Worm (Caenorhabditis elegans): Measurements from ENCODE around the gene R10E11.6.

The R10E11.6 gene

DNA sequence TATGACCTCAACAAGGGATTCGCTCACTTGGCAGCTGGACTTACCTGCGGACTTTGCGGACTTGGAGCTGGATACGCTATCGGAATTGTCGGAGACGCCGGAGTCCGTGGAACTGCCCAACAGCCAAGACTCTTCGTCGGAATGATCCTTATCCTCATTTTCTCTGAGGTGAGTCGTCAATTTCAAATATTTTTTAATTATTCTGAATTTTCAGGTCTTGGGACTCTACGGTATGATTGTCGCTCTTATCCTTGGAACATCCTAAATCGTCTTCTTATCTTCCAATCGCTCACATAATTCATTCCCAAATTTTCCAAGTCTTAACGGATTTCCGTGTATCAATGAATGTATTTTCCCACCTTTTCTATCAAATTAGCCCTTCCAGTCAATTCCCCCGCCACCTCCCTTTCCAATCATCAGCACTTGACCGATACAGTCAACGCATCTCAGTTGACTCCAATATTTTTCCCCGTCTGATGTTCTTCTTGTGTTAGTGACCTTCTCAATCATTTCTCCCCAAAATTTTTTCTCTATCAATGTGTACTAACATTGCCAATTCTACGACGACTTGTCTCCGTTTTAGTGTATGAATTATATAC lies at the start of gene R10E11.6:
Gene R10E11.6, plus strand, starts transcription at position 524 of the 599 bp plus-strand sequence.
- TF ChIP-seq egl-27 (tag; optimal IDR thresholded peaks at IDR 0.05) (no peak), fos-1 (tag; optimal IDR thresholded peaks at IDR 0.05) (no peak), nhr-23 (tag; optimal IDR thresholded peaks at IDR 0.05) (no peak), unc-39 (tag; optimal IDR thresholded peaks at IDR 0.05) (no peak), fkh-10 (GFP tag; optimal IDR thresholded peaks at IDR 0.05) (no peak), tbx-2 (tag; optimal IDR thresholded peaks at IDR 0.05) (no peak), nhr-25 (tag; optimal IDR thresholded peaks at IDR 0.05) (no peak), ZK546.5 (tag; optimal IDR thresholded peaks at IDR 0.05) (no peak), unc-62 (GFP tag; optimal IDR thresholded peaks at IDR 0.05) (no peak), elt-2 (tag; optimal IDR thresholded peaks at IDR 0.05) (no peak), aly-2 (tag; optimal IDR thresholded peaks at IDR 0.05) (no peak), nhr-12 (tag; optimal IDR thresholded peaks at IDR 0.05) (no peak), nhr-77 (tag; optimal IDR thresholded peaks at IDR 0.05) (no peak), nhr-28 (tag; optimal IDR thresholded peaks at IDR 0.05) (no peak)

DNA sequence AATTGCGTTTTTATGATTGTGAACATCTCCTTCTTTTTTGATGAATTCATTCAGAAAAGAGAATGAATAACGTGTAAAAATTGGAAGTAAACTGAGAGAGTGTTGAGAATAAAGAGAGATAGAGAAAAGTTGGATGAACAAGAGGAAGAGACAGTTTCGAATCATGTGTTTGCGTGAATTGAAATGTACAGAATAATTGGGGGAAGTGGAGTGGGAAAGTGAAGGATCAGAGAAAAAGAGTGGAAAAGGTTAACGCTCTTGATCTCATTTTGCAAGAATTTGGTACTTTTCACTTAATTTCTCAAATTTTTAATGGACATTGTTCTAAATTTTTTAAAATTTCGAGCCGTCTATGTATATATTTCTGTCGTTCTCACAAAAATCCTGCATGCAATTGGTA lies 49.5 kb upstream of the R10E11.6 start:
- peak; percentile 2 for TF ChIP-seq nhr-25 (tag; optimal IDR thresholded peaks at IDR 0.05)
- TF ChIP-seq ztf-11 (tag; optimal IDR thresholded peaks at IDR 0.05): no peak
- peak; percentile 63 for TF ChIP-seq nhr-23 (tag; optimal IDR thresholded peaks at IDR 0.05)
- TF ChIP-seq unc-62 (GFP tag; optimal IDR thresholded peaks at IDR 0.05): no peak
- no peak for TF ChIP-seq elt-3 (tag; optimal IDR thresholded peaks at IDR 0.05)
- no peak for TF ChIP-seq mml-1 (tag; optimal IDR thresholded peaks at IDR 0.05)

DNA sequence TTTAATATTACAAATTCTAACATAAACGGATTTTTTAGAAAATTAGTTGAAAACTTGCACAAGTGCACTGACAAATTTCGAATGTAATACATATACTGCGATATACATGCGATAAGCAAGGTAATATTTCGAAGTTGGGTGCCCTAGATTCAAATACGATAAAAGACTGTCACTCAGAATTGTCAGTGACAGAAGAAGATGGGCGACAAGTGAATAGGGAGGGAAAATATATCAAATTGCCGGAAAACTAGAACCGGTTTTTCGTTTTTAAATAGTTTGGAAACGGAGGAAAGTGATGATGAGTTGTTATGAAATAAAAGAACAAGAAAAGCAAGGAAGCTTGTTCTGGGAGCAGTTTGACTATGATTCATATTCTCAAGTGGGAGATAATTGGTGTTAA lies 48.8 kb upstream of the R10E11.6 start:
- no peak for TF ChIP-seq fkh-10 (GFP tag; optimal IDR thresholded peaks at IDR 0.05)
- TF ChIP-seq lin-39 (tag; optimal IDR thresholded peaks at IDR 0.05): no peak
- no peak for TF ChIP-seq unc-39 (tag; optimal IDR thresholded peaks at IDR 0.05)
- TF ChIP-seq jun-1 (tag; optimal IDR thresholded peaks at IDR 0.05): no peak
- no peak for TF ChIP-seq nhr-237 (tag; optimal IDR thresholded peaks at IDR 0.05)
- no peak for TF ChIP-seq ceh-16 (tag; optimal IDR thresholded peaks at IDR 0.05)
- TF ChIP-seq lin-15B (tag; optimal IDR thresholded peaks at IDR 0.05): no peak
- no peak for TF ChIP-seq skn-1 (tag; optimal IDR thresholded peaks at IDR 0.05)
- no peak for TF ChIP-seq mml-1 (tag; optimal IDR thresholded peaks at IDR 0.05)
- TF ChIP-seq snpc-4 (tag; optimal IDR thresholded peaks at IDR 0.05): no peak
- no peak for TF ChIP-seq nhr-12 (tag; optimal IDR thresholded peaks at IDR 0.05)
- TF ChIP-seq nhr-23 (tag; optimal IDR thresholded peaks at IDR 0.05): no peak
- no peak for TF ChIP-seq elt-2 (tag; optimal IDR thresholded peaks at IDR 0.05)
- TF ChIP-seq unc-62 (GFP tag; optimal IDR thresholded peaks at IDR 0.05): no peak
- TF ChIP-seq fkh-2 (tag; optimal IDR thresholded peaks at IDR 0.05): no peak
- TF ChIP-seq ceh-9 (tag; optimal IDR thresholded peaks at IDR 0.05): no peak
- TF ChIP-seq egl-27 (tag; optimal IDR thresholded peaks at IDR 0.05): no peak
- TF ChIP-seq nhr-43 (tag; optimal IDR thresholded peaks at IDR 0.05; ENCODE audit: poor library complexity, severe bottlenecking): no peak
- no peak for TF ChIP-seq fos-1 (tag; optimal IDR thresholded peaks at IDR 0.05)

DNA sequence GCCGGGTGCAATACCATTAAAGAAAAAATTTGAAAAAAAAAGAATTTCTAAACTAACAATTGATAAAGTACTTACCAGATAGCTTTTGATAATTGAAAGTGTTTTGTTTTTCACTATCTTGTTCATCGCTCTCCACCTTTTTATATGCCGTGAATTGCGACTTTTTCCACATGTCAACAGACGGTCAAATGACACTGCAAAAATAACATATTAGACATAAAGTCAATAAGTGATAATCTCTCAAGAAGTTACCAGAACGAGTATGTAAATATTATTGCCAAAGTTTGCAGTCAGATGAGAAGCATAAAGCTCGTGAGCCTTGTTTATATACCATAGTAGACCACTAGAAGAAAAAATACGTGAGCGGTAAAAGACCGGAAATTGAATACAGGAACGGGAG lies 46.9 kb upstream of the R10E11.6 start, which contains the start of gene dao-6:
Gene dao-6, minus strand, starts transcription at position 345 of the 400 bp plus-strand sequence.
- TF ChIP-seq pha-4 (tag; optimal IDR thresholded peaks at IDR 0.05) (peak; percentile 97), ztf-11 (tag; optimal IDR thresholded peaks at IDR 0.05) (no peak)

DNA sequence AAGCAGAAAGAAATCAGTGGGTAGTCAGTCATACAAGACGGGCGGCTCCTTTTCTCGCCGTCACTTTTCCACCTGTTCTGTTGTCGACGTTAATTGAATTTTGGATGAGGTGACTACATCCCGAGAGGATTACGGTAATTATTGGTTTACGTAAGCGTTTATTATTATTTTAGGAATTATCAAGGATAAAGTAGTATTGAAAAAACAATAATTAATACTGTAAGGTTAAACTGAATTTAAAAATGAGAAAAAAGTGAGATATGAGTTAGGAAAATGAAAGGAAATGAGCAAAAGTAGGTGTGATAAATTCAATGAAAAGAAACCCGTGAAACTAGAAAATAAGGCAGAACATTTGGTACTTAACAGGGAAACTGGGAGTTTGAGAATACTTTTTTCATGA lies 43.9 kb upstream of the R10E11.6 start, which contains the start of gene hlh-4:
Gene hlh-4, minus strand, starts transcription at position 101 of the 400 bp plus-strand sequence.
- no peak for TF ChIP-seq nhr-23 (tag; optimal IDR thresholded peaks at IDR 0.05)

DNA sequence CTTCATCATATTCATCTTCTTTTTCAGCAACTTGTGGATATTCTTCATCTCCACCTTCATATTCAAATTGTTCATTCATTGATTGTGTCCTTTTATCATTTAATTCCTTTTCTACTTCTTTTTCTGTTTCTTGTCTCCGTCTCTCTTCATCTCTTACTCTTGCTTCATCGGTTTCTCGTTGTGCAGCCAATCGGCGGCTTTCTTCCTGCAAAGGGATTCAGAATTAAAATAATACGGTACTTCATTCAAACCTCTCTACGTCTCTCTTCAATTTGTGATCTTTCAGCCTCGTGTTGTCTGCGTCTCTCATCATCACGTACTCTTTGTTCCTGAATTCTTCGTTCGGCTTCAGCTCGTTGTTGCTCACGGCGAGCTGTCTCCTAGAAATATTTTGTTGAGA lies 42.1 kb upstream of the R10E11.6 start:
- TF ChIP-seq elt-2 (tag; optimal IDR thresholded peaks at IDR 0.05): no peak
- peak; percentile 87 for TF ChIP-seq nfya-1 (tag; optimal IDR thresholded peaks at IDR 0.05; ENCODE audit: insufficient read depth)

DNA sequence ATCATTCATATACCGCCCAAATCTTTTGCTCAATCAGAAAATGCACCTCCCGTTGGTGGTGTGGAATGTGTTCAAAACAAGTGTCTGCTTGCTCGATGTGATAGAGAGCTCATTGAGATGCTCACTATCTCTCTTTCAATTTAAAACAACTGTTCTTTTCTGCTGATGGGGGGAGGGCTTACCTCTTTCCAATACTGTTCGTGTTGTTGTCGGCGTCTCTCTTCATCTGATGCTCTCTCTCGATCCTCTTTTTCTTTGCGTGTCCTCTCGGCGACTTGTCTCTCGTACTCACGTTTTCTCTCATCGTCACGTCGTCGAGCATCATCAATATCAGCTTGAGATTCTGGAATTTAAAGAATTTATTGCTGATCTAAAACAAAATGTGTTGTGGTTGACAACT lies 40.8 kb upstream of the R10E11.6 start:
- TF ChIP-seq elt-2 (tag; optimal IDR thresholded peaks at IDR 0.05) (no peak), nfya-1 (tag; optimal IDR thresholded peaks at IDR 0.05; ENCODE audit: insufficient read depth) (peak; percentile 4), egl-5 (tag; optimal IDR thresholded peaks at IDR 0.05) (no peak)

Measured in whole organism, L3 larva.